Fruit fly (Drosophila melanogaster): ENCODE data around the gene CG4613.

The CG4613 gene

DNA sequence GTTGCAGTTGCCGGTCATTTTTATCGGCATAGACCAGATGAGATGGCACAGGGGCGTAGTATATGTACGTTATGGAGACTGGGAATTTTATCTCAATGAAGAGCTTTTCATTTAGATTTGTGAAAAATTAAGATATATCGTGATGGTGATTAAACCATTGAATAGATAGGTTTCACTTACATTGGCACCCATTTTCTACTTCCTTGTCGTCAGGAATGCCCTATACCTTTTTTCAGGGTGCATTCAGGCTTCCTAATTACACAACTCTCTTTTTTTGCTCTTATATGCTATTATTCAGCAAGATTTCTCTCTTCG lies 31.4 kb upstream of the CG4613 start (continued):
- TF ChIP-seq CG16779 (tag; optimal IDR thresholded peaks at IDR 0.05): peak; percentile 95
- TF ChIP-seq CG6808 (GFP tag; optimal IDR thresholded peaks at IDR 0.05): peak; percentile 96
- peak; percentile 98 for TF ChIP-seq spab (GFP tag; optimal IDR thresholded peaks at IDR 0.05)
- peak; percentile 91 for TF ChIP-seq CG6276 (GFP tag; optimal IDR thresholded peaks at IDR 0.05)
- peak; percentile 93 for TF ChIP-seq CG7368 (GFP tag; optimal IDR thresholded peaks at IDR 0.05)
- peak; percentile 98 for TF ChIP-seq Ets96B (tag; optimal IDR thresholded peaks at IDR 0.05)
- TF ChIP-seq Eip93F (GFP tag; optimal IDR thresholded peaks at IDR 0.05): no peak
- TF ChIP-seq CG10631 (GFP tag; optimal IDR thresholded peaks at IDR 0.05): peak; percentile 98
- TF ChIP-seq CG11762 (GFP tag; optimal IDR thresholded peaks at IDR 0.05; ENCODE audit: insufficient read depth): peak; percentile 93
- TF ChIP-seq esn (GFP tag; optimal IDR thresholded peaks at IDR 0.05): peak; percentile 76
- TF ChIP-seq ss (GFP tag; optimal IDR thresholded peaks at IDR 0.05): peak; percentile 97 to 98
- peak; percentile 10 for TF ChIP-seq Blimp-1 (GFP tag; optimal IDR thresholded peaks at IDR 0.05)
- TF ChIP-seq CG10669 (GFP tag; optimal IDR thresholded peaks at IDR 0.05): peak; percentile 97
- TF ChIP-seq CG6163 (GFP tag; IDR thresholded peaks at IDR 0.05): peak; percentile 98
- peak; percentile 76 for TF ChIP-seq lz (GFP tag; optimal IDR thresholded peaks at IDR 0.05)
- TF ChIP-seq fd59A (GFP tag; optimal IDR thresholded peaks at IDR 0.05): peak; percentile 96
- TF ChIP-seq CG1621 (tag; optimal IDR thresholded peaks at IDR 0.05): peak; percentile 98
- TF ChIP-seq Eip78C (GFP tag): peak; percentile 99
- peak; percentile 85 for TF ChIP-seq Sox15 (GFP tag; optimal IDR thresholded peaks at IDR 0.05)
- peak; percentile 92 to 96 for TF ChIP-seq salr (GFP tag; optimal IDR thresholded peaks at IDR 0.05)

- TF ChIP-seq Lpt (GFP tag; optimal IDR thresholded peaks at IDR 0.05) (no peak), CG3919 (GFP tag; optimal IDR thresholded peaks at IDR 0.05) (no peak), cyc (GFP tag; optimal IDR thresholded peaks at IDR 0.05) (no peak), CG11902 (GFP tag; optimal IDR thresholded peaks at IDR 0.05) (no peak), fd59A (GFP tag; optimal IDR thresholded peaks at IDR 0.05) (no peak), Hr4 (GFP tag; optimal IDR thresholded peaks at IDR 0.05) (no peak), dsx (GFP tag; optimal IDR thresholded peaks at IDR 0.05; ENCODE audit: poor library complexity, severe bottlenecking) (no peak), spab (GFP tag; optimal IDR thresholded peaks at IDR 0.05) (no peak)
Observed at dm6 chr3L:14552041-14552924, 30.8 kb upstream of the CG4613 start.

dm6 chr3L:14551621-14552020 lies 30.1 kb upstream of the CG4613 start:
- TF ChIP-seq topi (GFP tag; optimal IDR thresholded peaks at IDR 0.05): no peak
- TF ChIP-seq spab (GFP tag; optimal IDR thresholded peaks at IDR 0.05): no peak
- TF ChIP-seq CG11762 (GFP tag; optimal IDR thresholded peaks at IDR 0.05; ENCODE audit: insufficient read depth): no peak
- no peak for TF ChIP-seq Gug (GFP tag; IDR thresholded peaks at IDR 0.05)
- no peak for TF ChIP-seq CG10669 (GFP tag; optimal IDR thresholded peaks at IDR 0.05)
- no peak for TF ChIP-seq CG8319 (GFP tag; optimal IDR thresholded peaks at IDR 0.05)
- TF ChIP-seq Sox15 (GFP tag; optimal IDR thresholded peaks at IDR 0.05): no peak
- TF ChIP-seq Hr4 (GFP tag; optimal IDR thresholded peaks at IDR 0.05): no peak
- no peak for TF ChIP-seq Eip78C (GFP tag)
- TF ChIP-seq Ets21C (GFP tag; optimal IDR thresholded peaks at IDR 0.05): no peak
- no peak for TF ChIP-seq vri (GFP tag; optimal IDR thresholded peaks at IDR 0.05)
- no peak for TF ChIP-seq CG6854 (GFP tag; optimal IDR thresholded peaks at IDR 0.05)
- TF ChIP-seq Smox (GFP tag; optimal IDR thresholded peaks at IDR 0.05): no peak
- TF ChIP-seq Lpt (GFP tag; optimal IDR thresholded peaks at IDR 0.05): no peak
- no peak for TF ChIP-seq fkh (GFP tag; optimal IDR thresholded peaks at IDR 0.05)
- no peak for TF ChIP-seq CG10631 (GFP tag; optimal IDR thresholded peaks at IDR 0.05)
- TF ChIP-seq CG6792 (GFP tag; optimal IDR thresholded peaks at IDR 0.05): no peak
- no peak for TF ChIP-seq CG4318 (GFP tag; optimal IDR thresholded peaks at IDR 0.05)
- no peak for TF ChIP-seq achi (GFP tag; optimal IDR thresholded peaks at IDR 0.05)
- TF ChIP-seq dsx (GFP tag; optimal IDR thresholded peaks at IDR 0.05; ENCODE audit: poor library complexity, severe bottlenecking): no peak

Data from whole organism, prepupa.